Fruit fly (Drosophila melanogaster) whole organism, prepupa: Measurements from ENCODE around the gene Bem46.

ENCODE experiments used
- Blimp-1 ChIP-seq: fragments of 200-800 bp; sonication (Bioruptor generic); optimal IDR thresholded peaks from 3 replicates; lab custom pipeline; 2017; ENCODE audit warnings: missing biosample characterization, missing genetic modification characterization, mild to moderate bottlenecking, moderate library complexity, missing genetic modification reagents
- CG10631 ChIP-seq: fragments of 200-800 bp; sonication (Bioruptor generic); optimal IDR thresholded peaks from 2 replicates; lab custom pipeline; 2016; ENCODE audit warnings: missing biosample characterization, missing genetic modification characterization
- CG11762 ChIP-seq: fragments of 200-800 bp; sonication (Bioruptor generic); optimal IDR thresholded peaks from 3 replicates; lab custom pipeline; 2016; ENCODE audit warnings: missing biosample characterization, missing genetic modification characterization; ENCODE audit not compliant: insufficient read depth
- CG11902 ChIP-seq: fragments of 200-800 bp; sonication (Bioruptor generic); optimal IDR thresholded peaks from 3 replicates; lab custom pipeline; 2016; ENCODE audit warnings: missing biosample characterization, missing genetic modification characterization
- CG15336 ChIP-seq: fragments of 200-800 bp; sonication (Bioruptor generic); IDR thresholded peaks from 2 replicates; pipeline ENCODE4 v1.3.6; 2022; ENCODE audit warnings: missing biosample characterization, missing genetic modification characterization
- CG1621 ChIP-seq: fragments of 200-800 bp; sonication (Bioruptor generic); optimal IDR thresholded peaks from 3 replicates; lab custom pipeline; 2018; ENCODE audit warnings: missing biosample characterization, mild to moderate bottlenecking, missing genetic modification characterization
- CG16779 ChIP-seq: fragments of 200-800 bp; sonication (Bioruptor generic); optimal IDR thresholded peaks from 3 replicates; lab custom pipeline; 2017; ENCODE audit warnings: missing biosample characterization, mild to moderate bottlenecking, missing genetic modification characterization
- CG3032 ChIP-seq: fragments of 200-800 bp; optimal IDR thresholded peaks from 2 replicates; lab custom pipeline; 2019; ENCODE audit warnings: missing biosample characterization, mild to moderate bottlenecking, missing genetic modification characterization, moderate library complexity
- CG31627 ChIP-seq: fragments of 200-800 bp; sonication (Bioruptor generic); optimal IDR thresholded peaks from 3 replicates; lab custom pipeline; 2016; ENCODE audit warnings: missing biosample characterization, missing genetic modification characterization
- CG34406 ChIP-seq: fragments of 200-800 bp; sonication (Bioruptor generic); optimal IDR thresholded peaks from 3 replicates; lab custom pipeline; 2016; ENCODE audit warnings: missing biosample characterization, missing genetic modification characterization
- CG3919 ChIP-seq: fragments of 200-800 bp; sonication (Bioruptor generic); optimal IDR thresholded peaks from 3 replicates; lab custom pipeline; 2016; ENCODE audit warnings: missing biosample characterization, missing genetic modification characterization
- CG4318 ChIP-seq: fragments of 200-800 bp; sonication (Bioruptor generic); optimal IDR thresholded peaks from 3 replicates; lab custom pipeline; 2017; ENCODE audit warnings: missing biosample characterization, mild to moderate bottlenecking, missing genetic modification characterization
- CG6163 ChIP-seq: fragments of 200-800 bp; sonication (Bioruptor generic); IDR thresholded peaks from 3 replicates; pipeline ENCODE4 v1.3.6; 2022; ENCODE audit warnings: missing biosample characterization, missing genetic modification characterization
- CG6792 ChIP-seq: fragments of 200-800 bp; sonication (Bioruptor generic); optimal IDR thresholded peaks from 3 replicates; lab custom pipeline; 2016; ENCODE audit warnings: missing biosample characterization, missing genetic modification characterization
- CG6808 ChIP-seq: fragments of 200-800 bp; sonication (Bioruptor generic); optimal IDR thresholded peaks from 3 replicates; lab custom pipeline; 2017; ENCODE audit warnings: missing biosample characterization, missing genetic modification characterization, mild to moderate bottlenecking, moderate library complexity, missing genetic modification reagents
- CG6854 ChIP-seq: fragments of 200-800 bp; sonication (Bioruptor generic); optimal IDR thresholded peaks from 2 replicates; lab custom pipeline; 2017; ENCODE audit warnings: missing biosample characterization, mild to moderate bottlenecking, missing genetic modification characterization
- CG7368 ChIP-seq: fragments of 200-800 bp; sonication (Bioruptor generic); optimal IDR thresholded peaks from 3 replicates; lab custom pipeline; 2016; ENCODE audit warnings: missing biosample characterization, missing genetic modification characterization
- CG8119 ChIP-seq: fragments of 200-800 bp; sonication (Bioruptor generic); IDR thresholded peaks from 3 replicates; pipeline ENCODE4 v1.3.6; 2022; ENCODE audit warnings: missing biosample characterization, missing genetic modification characterization
- CG8632 ChIP-seq: fragments of 200-800 bp; sonication (Bioruptor generic); optimal IDR thresholded peaks from 3 replicates; lab custom pipeline; 2016; ENCODE audit warnings: missing biosample characterization, missing genetic modification characterization
- Eip75B ChIP-seq: fragments of 200-800 bp; sonication (Bioruptor generic); optimal IDR thresholded peaks from 3 replicates; lab custom pipeline; 2016; ENCODE audit warnings: missing biosample characterization, missing genetic modification characterization
- Eip78C ChIP-seq: fragments of 200-800 bp; sonication (Bioruptor generic); peaks from one replicate; lab custom pipeline; 2016; ENCODE audit warnings: missing biosample characterization, missing genetic modification characterization
- Ets21C ChIP-seq: fragments of 200-800 bp; sonication (Bioruptor generic); optimal IDR thresholded peaks from 3 replicates; lab custom pipeline; 2016; ENCODE audit warnings: missing biosample characterization, missing genetic modification characterization
- Gug ChIP-seq: fragments of 200-800 bp; sonication (Bioruptor generic); IDR thresholded peaks from 2 replicates; pipeline ENCODE4 v1.3.6; 2022; ENCODE audit warnings: missing biosample characterization, missing genetic modification characterization
- Hr38 ChIP-seq: sonication (Bioruptor generic); optimal IDR thresholded peaks from 2 replicates; lab custom pipeline; 2016; ENCODE audit warnings: missing biosample characterization, missing genetic modification characterization
- Hr39 ChIP-seq: fragments of 200-800 bp; sonication (Bioruptor generic); optimal IDR thresholded peaks from 2 replicates; lab custom pipeline; 2016; ENCODE audit warnings: missing biosample characterization, missing genetic modification characterization
- Hr4 ChIP-seq: fragments of 200-800 bp; sonication (Bioruptor generic); optimal IDR thresholded peaks from 3 replicates; lab custom pipeline; 2016; ENCODE audit warnings: missing biosample characterization, missing genetic modification characterization
- Met ChIP-seq: fragments of 200-800 bp; sonication (Bioruptor generic); optimal IDR thresholded peaks from 3 replicates; lab custom pipeline; 2016; ENCODE audit warnings: missing biosample characterization, missing genetic modification characterization
- OdsH ChIP-seq: fragments of 200-800 bp; sonication (Bioruptor generic); optimal IDR thresholded peaks from 3 replicates; lab custom pipeline; 2016; ENCODE audit warnings: missing biosample characterization, missing genetic modification characterization
- Sox102F ChIP-seq: fragments of 200-800 bp; sonication (Bioruptor generic); optimal IDR thresholded peaks from 2 replicates; lab custom pipeline; 2016; ENCODE audit warnings: missing biosample characterization, mild to moderate bottlenecking, missing genetic modification characterization
- Sox14 ChIP-seq: fragments of 200-800 bp; sonication (Bioruptor generic); optimal IDR thresholded peaks from 3 replicates; lab custom pipeline; 2016; ENCODE audit warnings: missing biosample characterization, missing genetic modification characterization
- Sox15 ChIP-seq: fragments of 200-800 bp; sonication (Bioruptor generic); optimal IDR thresholded peaks from 3 replicates; lab custom pipeline; 2016; ENCODE audit warnings: missing biosample characterization, missing genetic modification characterization
- achi ChIP-seq: fragments of 200-800 bp; sonication (Bioruptor generic); optimal IDR thresholded peaks from 3 replicates; lab custom pipeline; 2016; ENCODE audit warnings: missing biosample characterization, missing genetic modification characterization
- acj6 ChIP-seq: fragments of 200-800 bp; sonication (Bioruptor generic); optimal IDR thresholded peaks from 3 replicates; lab custom pipeline; 2016; ENCODE audit warnings: missing biosample characterization, missing genetic modification characterization
- cyc ChIP-seq: fragments of 200-800 bp; sonication (Bioruptor generic); optimal IDR thresholded peaks from 3 replicates; lab custom pipeline; 2016; ENCODE audit warnings: missing biosample characterization, missing genetic modification characterization
- dsx ChIP-seq: fragments of 200-800 bp; optimal IDR thresholded peaks from 3 replicates; lab custom pipeline; 2019; ENCODE audit warnings: missing biosample characterization, mild to moderate bottlenecking, missing genetic modification characterization, moderate library complexity; ENCODE audit not compliant: poor library complexity, severe bottlenecking
- eg ChIP-seq: fragments of 200-800 bp; sonication (Bioruptor generic); IDR thresholded peaks from 3 replicates; pipeline ENCODE4 v1.3.6; 2022; ENCODE audit warnings: missing biosample characterization, missing genetic modification characterization
- esn ChIP-seq: fragments of 200-800 bp; sonication (Bioruptor generic); optimal IDR thresholded peaks from 2 replicates; lab custom pipeline; 2016; ENCODE audit warnings: missing biosample characterization, mild to moderate bottlenecking, missing genetic modification characterization, moderate library complexity
- fd59A ChIP-seq: fragments of 200-800 bp; sonication (Bioruptor generic); optimal IDR thresholded peaks from 2 replicates; lab custom pipeline; 2017; ENCODE audit warnings: missing biosample characterization, mild to moderate bottlenecking, missing genetic modification characterization, missing genetic modification reagents
- fd85E ChIP-seq: fragments of 200-800 bp; sonication (Bioruptor generic); optimal IDR thresholded peaks from 3 replicates; lab custom pipeline; 2016; ENCODE audit warnings: missing biosample characterization, missing genetic modification characterization
- lz ChIP-seq: fragments of 200-800 bp; sonication (Bioruptor generic); optimal IDR thresholded peaks from 3 replicates; lab custom pipeline; 2016; ENCODE audit warnings: missing biosample characterization, missing genetic modification characterization
- net ChIP-seq: fragments of 200-800 bp; sonication (Bioruptor generic); optimal IDR thresholded peaks from 3 replicates; lab custom pipeline; 2016; ENCODE audit warnings: missing biosample characterization, missing genetic modification characterization
- pdm3 ChIP-seq: fragments of 200-800 bp; sonication (Bioruptor generic); optimal IDR thresholded peaks from 3 replicates; lab custom pipeline; 2016; ENCODE audit warnings: missing biosample characterization, missing genetic modification characterization
- salr ChIP-seq, 2 experiments: fragments of 200-800 bp; sonication (Bioruptor generic); optimal IDR thresholded peaks; 3 replicates each; lab custom pipeline; 2016 to 2018; ENCODE audit warnings: missing biosample characterization in 2 of 2, missing genetic modification characterization in 2 of 2, mild to moderate bottlenecking in 1 of 2
- ss ChIP-seq, 2 experiments: fragments of 200-800 bp; sonication (Bioruptor generic); optimal IDR thresholded peaks; 2 replicates in 1 of 2; 3 replicates in 1 of 2; lab custom pipeline; 2017 to 2018; ENCODE audit warnings: mild to moderate bottlenecking in 2 of 2, missing biosample characterization in 2 of 2, missing genetic modification characterization in 2 of 2, moderate library complexity in 1 of 2
- topi ChIP-seq: fragments of 200-800 bp; sonication (Bioruptor generic); optimal IDR thresholded peaks from 3 replicates; lab custom pipeline; 2016; ENCODE audit warnings: missing biosample characterization, missing genetic modification characterization

Gene Bem46

dm6 chr2L:2956358-2956757 is 31.6 kb upstream of the Bem46 start (continued):
- TF ChIP-seq Eip75B (GFP tag; lab: Kevin White, UChicago) (peak; percentile 67), topi (GFP tag; lab: Kevin White, UChicago) (peak; percentile 52)

dm6 chr2L:2956992-2957391 is 30.9 kb upstream of the Bem46 start:
- TF ChIP-seq CG6808 (GFP tag; lab: Kevin White, UChicago) (no peak), pdm3 (GFP tag; lab: Kevin White, UChicago) (no peak), Eip75B (GFP tag; lab: Kevin White, UChicago) (no peak), Eip78C (GFP tag; lab: Kevin White, UChicago) (no peak), cyc (GFP tag; lab: Kevin White, UChicago) (no peak), eg (GFP tag; lab: Robert Waterston, UW) (no peak), CG8632 (GFP tag; lab: Kevin White, UChicago) (no peak), net (no peak), CG3032 (tag; lab: Kevin White, UChicago) (no peak), Blimp-1 (GFP tag; lab: Kevin White, UChicago) (no peak), CG4318 (GFP tag; lab: Kevin White, UChicago) (no peak), Gug (GFP tag; lab: Robert Waterston, UW) (no peak)

DNA sequence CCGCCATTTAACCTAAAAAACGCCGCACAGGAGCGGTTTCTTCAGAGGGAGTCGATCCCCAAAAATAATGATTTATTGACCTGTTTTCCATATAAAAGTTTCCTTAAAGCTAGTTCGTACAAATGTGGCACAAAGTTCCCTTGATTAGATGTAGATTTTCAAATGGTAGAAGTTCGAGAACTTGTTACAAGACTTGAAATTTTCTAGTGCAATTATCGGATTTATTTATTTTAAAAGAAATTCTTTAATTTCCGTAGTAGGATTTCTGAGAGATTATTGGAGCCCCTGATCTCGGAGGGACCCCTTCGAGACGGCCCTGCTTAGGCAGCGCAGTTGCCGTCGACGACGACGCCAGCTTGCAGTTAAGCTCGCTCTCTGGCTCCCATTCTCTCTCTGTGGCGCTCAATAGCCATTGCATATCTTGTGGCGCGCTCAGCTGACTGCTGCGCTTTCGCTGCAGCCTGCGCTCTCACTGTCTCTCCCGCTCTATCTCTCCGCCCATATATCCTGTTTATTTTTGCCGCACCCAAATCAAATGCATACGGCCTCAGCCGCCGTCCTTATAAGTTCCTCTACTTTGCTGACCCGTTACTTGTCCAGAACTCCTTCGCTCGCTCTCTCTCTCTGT is 30.3 kb upstream of the Bem46 start:
- TF ChIP-seq Eip75B (GFP tag; lab: Kevin White, UChicago) (peak; percentile 92), salr (GFP tag; optimal IDR thresholded peaks at IDR 0.05; lab: Kevin White, UChicago) (peak; percentile 58 to 88), achi (peak; percentile 91), CG8119 (GFP tag; lab: Robert Waterston, UW) (peak; percentile 89), CG10631 (peak; percentile 88), net (peak; percentile 84), CG11902 (GFP tag; lab: Kevin White, UChicago) (peak; percentile 96), Met (GFP tag; lab: Kevin White, UChicago) (peak; percentile 93), CG7368 (GFP tag; lab: Kevin White, UChicago) (peak; percentile 79), Ets21C (peak; percentile 93), acj6 (peak; percentile 91), ss (GFP tag; optimal IDR thresholded peaks at IDR 0.05; lab: Kevin White, UChicago) (peak; percentile 82 to 91), CG3919 (GFP tag; lab: Kevin White, UChicago) (peak; percentile 91), CG6163 (GFP tag; lab: Robert Waterston, UW) (peak; percentile 78; the same call in 2 of the 3 replicates), esn (GFP tag; lab: Kevin White, UChicago) (peak; percentile 95), fd59A (peak; percentile 89), Sox102F (GFP tag; lab: Kevin White, UChicago) (peak; percentile 91), CG3032 (tag; lab: Kevin White, UChicago) (peak; percentile 92), CG11762 (GFP tag; lab: Kevin White, UChicago) (peak; percentile 86), Sox14 (peak; percentile 93), Hr39 (GFP tag; lab: Kevin White, UChicago) (peak; percentile 94), CG34406 (GFP tag; lab: Kevin White, UChicago) (peak; percentile 85), fd85E (peak; percentile 56), Eip78C (GFP tag; lab: Kevin White, UChicago) (peak; percentile 97), CG6792 (GFP tag; lab: Kevin White, UChicago) (peak; percentile 89), topi (GFP tag; lab: Kevin White, UChicago) (peak; percentile 93), Hr4 (peak; percentile 94), OdsH (GFP tag; lab: Kevin White, UChicago) (peak; percentile 92), dsx (peak; percentile 91), eg (GFP tag; lab: Robert Waterston, UW) (peak; percentile 86), Blimp-1 (GFP tag; lab: Kevin White, UChicago) (peak; percentile 82), lz (GFP tag; lab: Kevin White, UChicago) (peak; percentile 94), CG31627 (GFP tag; lab: Kevin White, UChicago) (peak; percentile 94), Gug (GFP tag; lab: Robert Waterston, UW) (peak; percentile 81), CG16779 (tag; lab: Kevin White, UChicago) (peak; percentile 84), Sox15 (peak; percentile 89), CG15336 (GFP tag; lab: Robert Waterston, UW) (peak; percentile 73), Hr38 (GFP tag; lab: Kevin White, UChicago) (peak; percentile 22), CG8632 (GFP tag; lab: Kevin White, UChicago) (peak; percentile 86), CG6854 (GFP tag; lab: Kevin White, UChicago) (peak; percentile 85), CG1621 (peak; percentile 67)
